Worm (Caenorhabditis elegans) whole organism, late embryonic: ENCODE measurements around the gene madf-9.

Source experiments
- F13H6.1 ChIP-seq: sonication (generic microtip); optimal IDR thresholded peaks from 2 replicates; lab custom pipeline; 2016; ENCODE audit warnings: missing genetic modification characterization, missing compliant biosample characterization
- ahr-1 ChIP-seq: sonication (generic microtip); optimal IDR thresholded peaks from 2 replicates; lab custom pipeline; 2016; ENCODE audit warnings: missing genetic modification characterization, missing compliant biosample characterization
- ceh-18 ChIP-seq: sonication (generic microtip); optimal IDR thresholded peaks from 2 replicates; lab custom pipeline; 2016; ENCODE audit warnings: missing genetic modification characterization, missing compliant biosample characterization
- ceh-19 ChIP-seq: fragments of 200-800 bp; sonication (Bioruptor generic); optimal IDR thresholded peaks from 2 replicates; lab custom pipeline; 2018; ENCODE audit warnings: mild to moderate bottlenecking, missing genetic modification characterization, missing compliant biosample characterization
- ceh-2 ChIP-seq: sonication (generic microtip); optimal IDR thresholded peaks from 2 replicates; lab custom pipeline; 2016; ENCODE audit warnings: missing genotype, missing genetic modification characterization, missing compliant biosample characterization
- ceh-22 ChIP-seq: sonication (generic microtip); optimal IDR thresholded peaks from 2 replicates; lab custom pipeline; 2017; ENCODE audit warnings: missing biosample characterization, missing genetic modification characterization
- ceh-24 ChIP-seq: sonication (generic microtip); optimal IDR thresholded peaks from 2 replicates; lab custom pipeline; 2016; ENCODE audit warnings: mild to moderate bottlenecking, missing genetic modification characterization, missing compliant biosample characterization
- ceh-34 ChIP-seq: sonication (generic microtip); optimal IDR thresholded peaks from 2 replicates; lab custom pipeline; 2016; ENCODE audit warnings: mild to moderate bottlenecking, missing genetic modification characterization, missing compliant biosample characterization
- ceh-6 ChIP-seq: fragments of 200-800 bp; sonication (Bioruptor generic); optimal IDR thresholded peaks from 2 replicates; lab custom pipeline; 2018; ENCODE audit warnings: mild to moderate bottlenecking, missing genetic modification characterization, missing compliant biosample characterization
- ceh-9 ChIP-seq: sonication (generic microtip); optimal IDR thresholded peaks from 2 replicates; lab custom pipeline; 2016; ENCODE audit warnings: mild to moderate bottlenecking, missing genetic modification characterization, inconsistent platforms, missing compliant biosample characterization
- che-1 ChIP-seq: sonication (generic microtip); optimal IDR thresholded peaks from 2 replicates; lab custom pipeline; 2016; ENCODE audit warnings: mild to moderate bottlenecking, missing genetic modification characterization, missing compliant biosample characterization
- dve-1 ChIP-seq: sonication (generic microtip); optimal IDR thresholded peaks from 2 replicates; lab custom pipeline; 2017; ENCODE audit warnings: antibody characterized with exemption, mild to moderate bottlenecking, missing genetic modification characterization, missing compliant biosample characterization
- elt-2 ChIP-seq: sonication (generic microtip); optimal IDR thresholded peaks from 2 replicates; lab custom pipeline; 2016; ENCODE audit warnings: missing genetic modification reagents, missing genetic modification characterization, missing compliant biosample characterization
- elt-4 ChIP-seq: sonication (generic microtip); optimal IDR thresholded peaks from 2 replicates; lab custom pipeline; 2016; ENCODE audit warnings: missing genetic modification characterization, missing compliant biosample characterization
- eyg-1 ChIP-seq: sonication (generic microtip); optimal IDR thresholded peaks from 2 replicates; lab custom pipeline; 2016; ENCODE audit warnings: missing genotype, missing genetic modification characterization, missing compliant biosample characterization
- fax-1 ChIP-seq: sonication (generic microtip); optimal IDR thresholded peaks from 2 replicates; lab custom pipeline; 2016; ENCODE audit warnings: missing genotype, missing genetic modification characterization, missing compliant biosample characterization
- fkh-6 ChIP-seq: sonication (generic microtip); optimal IDR thresholded peaks from 2 replicates; lab custom pipeline; 2016; ENCODE audit warnings: missing genetic modification characterization, missing compliant biosample characterization
- hlh-13 ChIP-seq: fragments of 200-800 bp; sonication (Bioruptor generic); optimal IDR thresholded peaks from 2 replicates; lab custom pipeline; 2018; ENCODE audit warnings: mild to moderate bottlenecking, missing genetic modification characterization, missing compliant biosample characterization
- hlh-6 ChIP-seq: sonication (generic microtip); optimal IDR thresholded peaks from 2 replicates; lab custom pipeline; 2016; ENCODE audit warnings: missing genotype, missing genetic modification characterization, missing compliant biosample characterization
- madf-2 ChIP-seq: sonication (generic microtip); optimal IDR thresholded peaks from 2 replicates; lab custom pipeline; 2017; ENCODE audit warnings: missing genetic modification characterization, missing compliant biosample characterization
- nfya-1 ChIP-seq: sonication (generic microtip); optimal IDR thresholded peaks from 2 replicates; lab custom pipeline; 2017; ENCODE audit warnings: missing genetic modification characterization, mild to moderate bottlenecking, missing compliant biosample characterization, antibody characterized with exemption, moderate library complexity
- odd-2 ChIP-seq: sonication (generic microtip); optimal IDR thresholded peaks from 2 replicates; lab custom pipeline; 2017; ENCODE audit warnings: antibody characterized with exemption, mild to moderate bottlenecking, missing genetic modification characterization, missing compliant biosample characterization
- pat-9 ChIP-seq: fragments of 200-800 bp; sonication (Bioruptor generic); optimal IDR thresholded peaks from 2 replicates; lab custom pipeline; 2018; ENCODE audit warnings: mild to moderate bottlenecking, missing genetic modification characterization, moderate library complexity, missing compliant biosample characterization
- pha-4 ChIP-seq: fragments of 150-350 bp; optimal IDR thresholded peaks from 2 replicates; lab custom pipeline; 2018; ENCODE audit warnings: missing biosample characterization, missing genetic modification reagents, missing genetic modification characterization
- pqm-1 ChIP-seq: sonication (generic microtip); optimal IDR thresholded peaks from 2 replicates; lab custom pipeline; 2016; ENCODE audit warnings: missing genetic modification characterization, missing compliant biosample characterization
- ref-2 ChIP-seq: sonication (generic microtip); optimal IDR thresholded peaks from 2 replicates; lab custom pipeline; 2016; ENCODE audit warnings: missing genetic modification characterization, missing compliant biosample characterization
- rnt-1 ChIP-seq: sonication (generic microtip); optimal IDR thresholded peaks from 2 replicates; lab custom pipeline; 2016; ENCODE audit warnings: missing genetic modification characterization, missing compliant biosample characterization
- tbx-2 ChIP-seq: sonication (generic microtip); optimal IDR thresholded peaks from 2 replicates; lab custom pipeline; 2016; ENCODE audit warnings: missing genetic modification characterization, missing compliant biosample characterization
- unc-42 ChIP-seq: sonication (generic microtip); optimal IDR thresholded peaks from 2 replicates; lab custom pipeline; 2016; ENCODE audit warnings: missing genotype, missing genetic modification characterization, missing compliant biosample characterization
- unc-55 ChIP-seq: sonication (generic microtip); optimal IDR thresholded peaks from 2 replicates; lab custom pipeline; 2017; ENCODE audit warnings: missing biosample characterization, missing genetic modification reagents, missing genetic modification characterization
- unc-86 ChIP-seq: sonication (generic microtip); optimal IDR thresholded peaks from 2 replicates; lab custom pipeline; 2016; ENCODE audit warnings: missing genetic modification characterization, missing compliant biosample characterization

The madf-9 gene

ce11 chrIV:3646338-3647154 is 9.7 kb downstream of the madf-9 start:
- TF ChIP-seq elt-4 (tag; lab: Kevin White, UChicago) = peak; percentile 60
- TF ChIP-seq pha-4 = no peak
- TF ChIP-seq, all 69 proteins: peak for 1

- TF ChIP-seq nfya-1 (tag; lab: Kevin White, UChicago) (no peak), unc-55 (GFP tag; lab: Kevin White, UChicago) (peak; percentile 10), tbx-2 (tag; lab: Kevin White, UChicago) (no peak), ceh-22 (tag; lab: Kevin White, UChicago) (no peak), ceh-19 (no peak), pha-4 (no peak), ceh-34 (no peak), elt-4 (tag; lab: Kevin White, UChicago) (no peak), ceh-18 (peak; percentile 3), eyg-1 (tag; lab: Kevin White, UChicago) (no peak), unc-86 (tag; lab: Kevin White, UChicago) (no peak), madf-2 (tag; lab: Kevin White, UChicago) (no peak), odd-2 (no peak)
These were observed 10.7 kb downstream of the madf-9 start for ce11 chrIV:3647551-3647950.

ce11 chrIV:3648634-3649240 is 11.9 kb downstream of the madf-9 start, which contains the start of gene CC8.2:
Gene CC8.2 (minus strand): TSS chrIV:3648684.
- TF ChIP-seq hlh-6 = no peak
- TF ChIP-seq fax-1 (tag; lab: Kevin White, UChicago) = no peak
- no peak for TF ChIP-seq unc-42 (tag; lab: Kevin White, UChicago)
- TF ChIP-seq dve-1 = no peak
- peak; percentile 51 for TF ChIP-seq elt-2
- TF ChIP-seq fkh-6 (tag; lab: Kevin White, UChicago) = no peak
- no peak for TF ChIP-seq ceh-9 (tag; lab: Kevin White, UChicago)
- no peak for TF ChIP-seq unc-86 (tag; lab: Kevin White, UChicago)
- TF ChIP-seq hlh-13 = no peak
- TF ChIP-seq ceh-24 (tag; lab: Kevin White, UChicago) = no peak
- no peak for TF ChIP-seq che-1 (tag; lab: Kevin White, UChicago)
- TF ChIP-seq pqm-1 (tag; lab: Kevin White, UChicago) = peak; percentile 2
- TF ChIP-seq pat-9 (tag; lab: Kevin White, UChicago) = no peak
- TF ChIP-seq ceh-2 (tag; lab: Kevin White, UChicago) = no peak
- TF ChIP-seq ceh-18 = peak; percentile 14
- TF ChIP-seq ceh-22 (tag; lab: Kevin White, UChicago) = no peak

- TF ChIP-seq tbx-2 (tag; lab: Kevin White, UChicago) (no peak), ahr-1 (tag; lab: Kevin White, UChicago) (no peak), pat-9 (tag; lab: Kevin White, UChicago) (no peak), rnt-1 (tag; lab: Kevin White, UChicago) (no peak), F13H6.1 (tag; lab: Kevin White, UChicago) (no peak), ceh-6 (GFP tag; lab: Kevin White, UChicago) (no peak), ref-2 (peak; percentile 20)
These were observed 15.3 kb downstream of the madf-9 start for ce11 chrIV:3652223-3652622.

- TF ChIP-seq ceh-18 = no peak
- peak; percentile 92 for TF ChIP-seq dve-1
These were observed 16.0 kb downstream of the madf-9 start for ce11 chrIV:3652784-3653383.
